Worm (Caenorhabditis elegans) whole organism, young adult: ENCODE measurements around the gene mac-1.

ENCODE experiments used
- die-1 ChIP-seq: sonication (generic microtip); optimal IDR thresholded peaks from 2 replicates; lab custom pipeline; 2016; ENCODE audit warnings: missing genotype, mild to moderate bottlenecking, missing genetic modification characterization, missing compliant biosample characterization
- hmg-1.2 ChIP-seq: fragments of 200-800 bp; sonication (Bioruptor generic); IDR thresholded peaks from 2 replicates; pipeline ENCODE4 v1.3.6; 2022; ENCODE audit warnings: missing genetic modification reagents, missing genetic modification characterization, missing compliant biosample characterization
- lin-40 ChIP-seq: sonication (generic microtip); optimal IDR thresholded peaks from 2 replicates; lab custom pipeline; 2016; ENCODE audit warnings: missing genetic modification characterization, mild to moderate bottlenecking, missing compliant biosample characterization, missing genotype, missing genetic modification reagents
- rec-8 ChIP-seq, 2 experiments: sonication (generic microtip); optimal IDR thresholded peaks; 2 replicates each; lab custom pipeline; 2016; ENCODE audit warnings: mild to moderate bottlenecking in 2 of 2, missing genetic modification characterization in 2 of 2, missing genetic modification reagents in 2 of 2, missing genotype in 2 of 2, missing biosample characterization in 1 of 2, missing compliant biosample characterization in 1 of 2, moderate library complexity in 1 of 2
- snpc-1.3 ChIP-seq: sonication (generic microtip); optimal IDR thresholded peaks from 2 replicates; lab custom pipeline; 2017; ENCODE audit warnings: missing genetic modification characterization, mild to moderate bottlenecking, missing compliant biosample characterization, antibody characterized with exemption, moderate library complexity, missing genotype, missing genetic modification reagents; ENCODE audit not compliant: insufficient read depth
- unc-130 ChIP-seq: sonication (generic microtip); optimal IDR thresholded peaks from 2 replicates; lab custom pipeline; 2016; ENCODE audit warnings: missing genetic modification reagents, missing genetic modification characterization, missing compliant biosample characterization
- zfh-2 ChIP-seq: fragments of 200-800 bp; sonication (Bioruptor generic); conservative IDR thresholded peaks from 2 replicates; pipeline ENCODE4 v1.3.6; 2022; ENCODE audit warnings: missing genetic modification reagents, missing genetic modification characterization, missing compliant biosample characterization

mac-1 gene

DNA sequence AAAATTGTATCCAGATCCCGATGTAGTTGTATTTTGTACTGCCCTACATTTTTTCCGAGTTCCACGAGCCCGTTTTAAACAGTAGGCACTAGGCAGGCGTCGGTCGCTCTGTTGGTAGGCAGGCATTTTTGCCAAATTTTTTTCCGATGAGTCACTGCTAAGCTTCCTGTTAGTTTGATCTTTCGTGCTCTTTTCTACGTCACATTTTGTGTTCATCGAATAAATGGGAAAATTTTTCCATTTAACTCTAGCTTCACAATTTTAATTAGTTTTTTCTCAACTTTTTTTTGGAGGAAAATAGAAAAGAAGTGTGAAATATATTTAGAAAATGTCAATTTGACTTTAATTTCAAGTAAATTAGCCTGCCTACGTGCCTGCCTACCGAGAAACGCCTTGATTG lies 53.4 kb downstream of the mac-1 start:
- TF ChIP-seq hmg-1.2 (GFP tag; lab: Robert Waterston, UW) (no peak), zfh-2 (GFP tag; lab: Robert Waterston, UW) (no peak), lin-40 (tag; lab: Kevin White, UChicago) (no peak), die-1 (tag; lab: Kevin White, UChicago) (no peak), rec-8 (tag; optimal IDR thresholded peaks at IDR 0.05; lab: Kevin White, UChicago) (no peak), unc-130 (GFP tag; lab: Kevin White, UChicago) (no peak), snpc-1.3 (tag; lab: Kevin White, UChicago) (no peak)
